Fruit fly (Drosophila melanogaster) whole organism, prepupa: ENCODE data around the gene PpD3.
A peak's percentile ranks its signal among the peaks of the same experiment; 100 is the strongest.

Experiments
- CG10631 ChIP-seq: fragments of 200-800 bp; sonication (Bioruptor generic); optimal IDR thresholded peaks from 2 replicates; lab custom pipeline; 2016; ENCODE audit warnings: missing biosample characterization, missing genetic modification characterization
- CG10669 ChIP-seq: fragments of 200-800 bp; sonication (Bioruptor generic); optimal IDR thresholded peaks from 3 replicates; lab custom pipeline; 2018; ENCODE audit warnings: missing biosample characterization, mild to moderate bottlenecking, missing genetic modification characterization, moderate library complexity
- CG15336 ChIP-seq: fragments of 200-800 bp; sonication (Bioruptor generic); IDR thresholded peaks from 2 replicates; pipeline ENCODE4 v1.3.6; 2022; ENCODE audit warnings: missing biosample characterization, missing genetic modification characterization
- CG1621 ChIP-seq: fragments of 200-800 bp; sonication (Bioruptor generic); optimal IDR thresholded peaks from 3 replicates; lab custom pipeline; 2018; ENCODE audit warnings: missing biosample characterization, mild to moderate bottlenecking, missing genetic modification characterization
- CG3032 ChIP-seq: fragments of 200-800 bp; optimal IDR thresholded peaks from 2 replicates; lab custom pipeline; 2019; ENCODE audit warnings: missing biosample characterization, mild to moderate bottlenecking, missing genetic modification characterization, moderate library complexity
- CG31627 ChIP-seq: fragments of 200-800 bp; sonication (Bioruptor generic); optimal IDR thresholded peaks from 3 replicates; lab custom pipeline; 2016; ENCODE audit warnings: missing biosample characterization, missing genetic modification characterization
- CG32006 ChIP-seq: fragments of 200-800 bp; sonication (Bioruptor generic); optimal IDR thresholded peaks from 3 replicates; lab custom pipeline; 2017; ENCODE audit warnings: missing biosample characterization, mild to moderate bottlenecking, missing genetic modification characterization
- CG34406 ChIP-seq: fragments of 200-800 bp; sonication (Bioruptor generic); optimal IDR thresholded peaks from 3 replicates; lab custom pipeline; 2016; ENCODE audit warnings: missing biosample characterization, missing genetic modification characterization
- CG3919 ChIP-seq: fragments of 200-800 bp; sonication (Bioruptor generic); optimal IDR thresholded peaks from 3 replicates; lab custom pipeline; 2016; ENCODE audit warnings: missing biosample characterization, missing genetic modification characterization
- CG4318 ChIP-seq: fragments of 200-800 bp; sonication (Bioruptor generic); optimal IDR thresholded peaks from 3 replicates; lab custom pipeline; 2017; ENCODE audit warnings: missing biosample characterization, mild to moderate bottlenecking, missing genetic modification characterization
- CG6163 ChIP-seq: fragments of 200-800 bp; sonication (Bioruptor generic); IDR thresholded peaks from 3 replicates; pipeline ENCODE4 v1.3.6; 2022; ENCODE audit warnings: missing biosample characterization, missing genetic modification characterization
- CG6792 ChIP-seq: fragments of 200-800 bp; sonication (Bioruptor generic); optimal IDR thresholded peaks from 3 replicates; lab custom pipeline; 2016; ENCODE audit warnings: missing biosample characterization, missing genetic modification characterization
- CG6808 ChIP-seq: fragments of 200-800 bp; sonication (Bioruptor generic); optimal IDR thresholded peaks from 3 replicates; lab custom pipeline; 2017; ENCODE audit warnings: missing biosample characterization, missing genetic modification characterization, mild to moderate bottlenecking, moderate library complexity, missing genetic modification reagents
- CG7368 ChIP-seq: fragments of 200-800 bp; sonication (Bioruptor generic); optimal IDR thresholded peaks from 3 replicates; lab custom pipeline; 2016; ENCODE audit warnings: missing biosample characterization, missing genetic modification characterization
- CG8119 ChIP-seq: fragments of 200-800 bp; sonication (Bioruptor generic); IDR thresholded peaks from 3 replicates; pipeline ENCODE4 v1.3.6; 2022; ENCODE audit warnings: missing biosample characterization, missing genetic modification characterization
- CG8319 ChIP-seq: fragments of 200-800 bp; sonication (Bioruptor generic); optimal IDR thresholded peaks from 3 replicates; lab custom pipeline; 2016; ENCODE audit warnings: missing biosample characterization, missing genetic modification characterization
- CG8632 ChIP-seq: fragments of 200-800 bp; sonication (Bioruptor generic); optimal IDR thresholded peaks from 3 replicates; lab custom pipeline; 2016; ENCODE audit warnings: missing biosample characterization, missing genetic modification characterization
- CG9139 ChIP-seq: fragments of 200-800 bp; sonication (Bioruptor generic); optimal IDR thresholded peaks from 3 replicates; lab custom pipeline; 2017; ENCODE audit warnings: missing biosample characterization, mild to moderate bottlenecking, missing genetic modification characterization
- Eip78C ChIP-seq: fragments of 200-800 bp; sonication (Bioruptor generic); peaks from one replicate; lab custom pipeline; 2016; ENCODE audit warnings: missing biosample characterization, missing genetic modification characterization
- Eip93F ChIP-seq: fragments of 200-800 bp; sonication (Bioruptor generic); optimal IDR thresholded peaks from 2 replicates; lab custom pipeline; 2016; ENCODE audit warnings: missing biosample characterization, mild to moderate bottlenecking, missing genetic modification characterization
- Gug ChIP-seq: fragments of 200-800 bp; sonication (Bioruptor generic); IDR thresholded peaks from 2 replicates; pipeline ENCODE4 v1.3.6; 2022; ENCODE audit warnings: missing biosample characterization, missing genetic modification characterization
- Hr4 ChIP-seq: fragments of 200-800 bp; sonication (Bioruptor generic); optimal IDR thresholded peaks from 3 replicates; lab custom pipeline; 2016; ENCODE audit warnings: missing biosample characterization, missing genetic modification characterization
- Lpt ChIP-seq: fragments of 200-800 bp; sonication (Bioruptor generic); optimal IDR thresholded peaks from 3 replicates; lab custom pipeline; 2016; ENCODE audit warnings: missing biosample characterization, missing genetic modification characterization
- Met ChIP-seq: fragments of 200-800 bp; sonication (Bioruptor generic); optimal IDR thresholded peaks from 3 replicates; lab custom pipeline; 2016; ENCODE audit warnings: missing biosample characterization, missing genetic modification characterization
- OdsH ChIP-seq: fragments of 200-800 bp; sonication (Bioruptor generic); optimal IDR thresholded peaks from 3 replicates; lab custom pipeline; 2016; ENCODE audit warnings: missing biosample characterization, missing genetic modification characterization
- Smox ChIP-seq: fragments of 200-800 bp; sonication (Bioruptor generic); optimal IDR thresholded peaks from 3 replicates; lab custom pipeline; 2016; ENCODE audit warnings: missing biosample characterization, missing genetic modification characterization
- Sox15 ChIP-seq: fragments of 200-800 bp; sonication (Bioruptor generic); optimal IDR thresholded peaks from 3 replicates; lab custom pipeline; 2016; ENCODE audit warnings: missing biosample characterization, missing genetic modification characterization
- achi ChIP-seq: fragments of 200-800 bp; sonication (Bioruptor generic); optimal IDR thresholded peaks from 3 replicates; lab custom pipeline; 2016; ENCODE audit warnings: missing biosample characterization, missing genetic modification characterization
- acj6 ChIP-seq: fragments of 200-800 bp; sonication (Bioruptor generic); optimal IDR thresholded peaks from 3 replicates; lab custom pipeline; 2016; ENCODE audit warnings: missing biosample characterization, missing genetic modification characterization
- cyc ChIP-seq: fragments of 200-800 bp; sonication (Bioruptor generic); optimal IDR thresholded peaks from 3 replicates; lab custom pipeline; 2016; ENCODE audit warnings: missing biosample characterization, missing genetic modification characterization
- dac ChIP-seq: fragments of 200-800 bp; sonication (Bioruptor generic); optimal IDR thresholded peaks from 2 replicates; lab custom pipeline; 2017; ENCODE audit warnings: missing biosample characterization, mild to moderate bottlenecking, missing genetic modification characterization
- dsx ChIP-seq: fragments of 200-800 bp; optimal IDR thresholded peaks from 3 replicates; lab custom pipeline; 2019; ENCODE audit warnings: missing biosample characterization, mild to moderate bottlenecking, missing genetic modification characterization, moderate library complexity; ENCODE audit not compliant: poor library complexity, severe bottlenecking
- eg ChIP-seq: fragments of 200-800 bp; sonication (Bioruptor generic); IDR thresholded peaks from 3 replicates; pipeline ENCODE4 v1.3.6; 2022; ENCODE audit warnings: missing biosample characterization, missing genetic modification characterization
- esn ChIP-seq: fragments of 200-800 bp; sonication (Bioruptor generic); optimal IDR thresholded peaks from 2 replicates; lab custom pipeline; 2016; ENCODE audit warnings: missing biosample characterization, mild to moderate bottlenecking, missing genetic modification characterization, moderate library complexity
- fd85E ChIP-seq: fragments of 200-800 bp; sonication (Bioruptor generic); optimal IDR thresholded peaks from 3 replicates; lab custom pipeline; 2016; ENCODE audit warnings: missing biosample characterization, missing genetic modification characterization
- fkh ChIP-seq: fragments of 200-800 bp; sonication (Bioruptor generic); optimal IDR thresholded peaks from 3 replicates; lab custom pipeline; 2017; ENCODE audit warnings: missing biosample characterization, mild to moderate bottlenecking, missing genetic modification characterization, moderate library complexity
- lz ChIP-seq: fragments of 200-800 bp; sonication (Bioruptor generic); optimal IDR thresholded peaks from 3 replicates; lab custom pipeline; 2016; ENCODE audit warnings: missing biosample characterization, missing genetic modification characterization
- salr ChIP-seq, 2 experiments: fragments of 200-800 bp; sonication (Bioruptor generic); optimal IDR thresholded peaks; 3 replicates each; lab custom pipeline; 2016 to 2018; ENCODE audit warnings: missing biosample characterization in 2 of 2, missing genetic modification characterization in 2 of 2, mild to moderate bottlenecking in 1 of 2
- spab ChIP-seq: fragments of 200-800 bp; sonication (Bioruptor generic); optimal IDR thresholded peaks from 2 replicates; lab custom pipeline; 2017; ENCODE audit warnings: missing biosample characterization, mild to moderate bottlenecking, missing genetic modification characterization, missing genetic modification reagents
- ss ChIP-seq, 2 experiments: fragments of 200-800 bp; sonication (Bioruptor generic); optimal IDR thresholded peaks; 2 replicates in 1 of 2; 3 replicates in 1 of 2; lab custom pipeline; 2017 to 2018; ENCODE audit warnings: mild to moderate bottlenecking in 2 of 2, missing biosample characterization in 2 of 2, missing genetic modification characterization in 2 of 2, moderate library complexity in 1 of 2
- svp ChIP-seq: fragments of 200-800 bp; sonication (Bioruptor generic); peaks from one replicate; lab custom pipeline; 2016; ENCODE audit warnings: missing biosample characterization, missing genetic modification characterization
- topi ChIP-seq: fragments of 200-800 bp; sonication (Bioruptor generic); optimal IDR thresholded peaks from 3 replicates; lab custom pipeline; 2016; ENCODE audit warnings: missing biosample characterization, missing genetic modification characterization
- vri ChIP-seq: fragments of 200-800 bp; sonication (Bioruptor generic); optimal IDR thresholded peaks from 3 replicates; lab custom pipeline; 2016; ENCODE audit warnings: missing biosample characterization, mild to moderate bottlenecking, missing genetic modification characterization

PpD3 gene

DNA sequence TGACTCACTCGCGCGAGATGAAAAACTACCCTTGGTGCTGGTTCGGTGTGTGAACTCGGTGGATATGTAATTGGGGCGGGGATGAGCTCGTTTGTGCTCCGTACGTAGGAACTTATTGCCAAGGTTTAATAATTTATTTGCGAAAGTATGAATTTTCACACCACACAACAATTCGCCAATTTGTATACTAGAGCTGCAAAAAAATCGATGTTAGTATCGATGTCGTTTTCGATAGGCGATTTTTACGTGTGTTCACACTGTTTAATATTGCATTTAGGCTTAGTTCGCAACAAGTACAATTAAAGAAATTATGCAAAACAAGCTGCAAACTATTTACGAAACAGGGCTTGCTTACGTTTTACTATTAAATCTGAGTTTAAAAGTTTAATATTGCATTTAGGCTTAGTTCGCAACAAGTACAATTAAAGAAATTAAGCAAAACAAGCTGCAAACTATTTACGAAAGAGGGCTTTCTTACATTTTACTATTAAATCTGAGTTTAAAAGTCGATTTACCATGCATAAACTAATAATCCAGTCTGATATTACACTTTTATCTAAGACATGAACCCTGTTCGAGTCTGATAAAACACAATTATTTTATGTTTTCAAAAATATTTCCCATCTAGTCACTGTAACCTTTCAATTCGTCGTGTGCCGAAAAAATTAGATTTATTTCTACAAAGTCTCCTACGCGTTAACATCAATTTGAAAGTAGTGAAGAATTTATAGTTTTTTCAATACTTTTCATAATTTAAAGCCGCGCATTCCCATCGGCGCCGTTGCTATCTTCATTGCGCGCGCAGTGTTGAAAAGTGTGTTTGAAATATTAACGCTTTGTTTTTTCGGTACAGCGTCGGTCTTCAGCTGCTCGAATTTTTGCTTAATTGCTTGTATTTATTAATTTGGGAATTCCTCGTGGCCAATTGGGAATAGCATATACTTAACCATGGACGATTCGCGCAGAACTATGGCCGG lies 15.6 kb downstream of the PpD3 start, which contains the start of the genes Snap24 and CG8478:
Gene Snap24, minus strand, starts transcription at position 196 of the 977 bp plus-strand sequence.
Gene CG8478, plus strand, starts transcription at position 696 of the 977 bp plus-strand sequence.
- TF ChIP-seq svp (no peak), CG3032 (peak; percentile 13), CG9139 (GFP tag; lab: Kevin White, UChicago) (no peak), CG3919 (GFP tag; lab: Kevin White, UChicago) (no peak), vri (no peak), topi (GFP tag; lab: Kevin White, UChicago) (peak; percentile 44), Eip78C (GFP tag; lab: Kevin White, UChicago) (peak; percentile 61)

DNA sequence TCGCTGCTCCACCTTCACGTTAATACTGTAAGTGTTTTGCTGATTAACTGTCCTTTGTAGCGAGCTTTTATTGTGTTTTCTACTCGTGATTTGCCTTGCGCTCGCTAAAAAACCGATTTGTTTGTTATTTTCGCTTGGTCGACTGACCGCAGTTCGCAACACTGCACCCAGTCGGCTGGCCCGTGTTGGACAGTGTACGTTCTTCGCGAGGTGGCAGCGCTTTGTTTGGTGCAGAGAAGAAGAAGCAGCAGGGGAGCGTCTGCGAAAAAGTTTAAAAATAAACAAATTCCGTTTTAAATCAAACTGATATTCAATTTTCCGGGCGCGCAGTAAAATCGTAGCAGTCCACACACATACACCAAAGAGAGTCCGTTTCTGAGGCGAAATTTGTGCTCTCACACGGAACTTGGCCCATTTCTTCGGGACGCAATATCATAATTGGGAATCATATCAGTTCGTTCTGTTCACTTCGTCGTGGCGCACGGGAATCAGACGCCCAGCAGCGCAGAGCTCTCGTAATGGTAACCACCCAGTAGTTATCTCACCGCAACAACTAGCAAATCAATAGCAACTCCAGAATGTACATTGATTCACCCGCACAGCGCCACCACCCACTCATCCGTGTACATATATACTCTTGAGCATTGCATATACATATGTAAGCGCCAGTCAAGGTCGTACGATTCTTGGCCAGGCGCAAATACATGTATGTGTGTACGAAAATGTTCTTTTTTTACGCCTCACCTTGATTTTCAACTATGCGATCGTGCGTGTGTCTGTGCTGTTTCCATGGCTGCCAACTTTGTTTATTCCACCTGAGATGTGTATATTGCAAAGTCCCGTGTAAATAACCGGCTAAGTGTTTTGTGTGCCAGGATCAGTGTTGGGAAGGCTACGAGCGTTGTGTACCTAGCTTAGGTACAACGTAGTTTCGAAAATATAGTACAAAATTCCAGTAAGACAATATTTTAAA lies 20.2 kb downstream of the PpD3 start, which contains the start of gene Naa80:
Gene Naa80, plus strand, starts transcription at position 215 of the 973 bp plus-strand sequence.
- TF ChIP-seq salr (GFP tag; optimal IDR thresholded peaks at IDR 0.05; lab: Kevin White, UChicago) (peak in 1 of 2 experiments; percentile 56), CG34406 (GFP tag; lab: Kevin White, UChicago) (peak; percentile 40), CG4318 (GFP tag; lab: Kevin White, UChicago) (no peak), Hr4 (GFP tag; lab: Kevin White, UChicago) (no peak), Eip93F (GFP tag; lab: Kevin White, UChicago) (no peak), fkh (GFP tag; lab: Kevin White, UChicago) (peak; percentile 80), CG6808 (GFP tag; lab: Kevin White, UChicago) (peak; percentile 57), CG31627 (GFP tag; lab: Kevin White, UChicago) (peak; percentile 79), dac (GFP tag; lab: Kevin White, UChicago) (no peak), achi (GFP tag; lab: Kevin White, UChicago) (peak; percentile 48), spab (GFP tag; lab: Kevin White, UChicago) (peak; percentile 28), fd85E (GFP tag; lab: Kevin White, UChicago) (no peak), CG1621 (peak; percentile 83), esn (GFP tag; lab: Kevin White, UChicago) (peak; percentile 68), CG10631 (GFP tag; lab: Kevin White, UChicago) (peak; percentile 75), CG3032 (peak; percentile 38), dsx (GFP tag; lab: Kevin White, UChicago) (peak; percentile 50), OdsH (peak; percentile 42), CG15336 (GFP tag; lab: Robert Waterston, UW) (peak; percentile 40; the same call in 1 of the 2 replicates), acj6 (GFP tag; lab: Kevin White, UChicago) (peak; percentile 44), Met (GFP tag; lab: Kevin White, UChicago) (no peak), vri (peak; percentile 60), CG8319 (GFP tag; lab: Kevin White, UChicago) (peak; percentile 8), Sox15 (GFP tag; lab: Kevin White, UChicago) (peak; percentile 24), lz (GFP tag; lab: Kevin White, UChicago) (peak; percentile 63), CG8632 (GFP tag; lab: Kevin White, UChicago) (peak; percentile 46), CG6792 (GFP tag; lab: Kevin White, UChicago) (peak; percentile 59), CG6163 (GFP tag; lab: Robert Waterston, UW) (peak; percentile 59; the same call in 2 of the 3 replicates), CG8119 (GFP tag; lab: Robert Waterston, UW) (no peak), svp (no peak), CG10669 (GFP tag; lab: Kevin White, UChicago) (peak; percentile 54), ss (GFP tag; optimal IDR thresholded peaks at IDR 0.05; lab: Kevin White, UChicago) (peak; percentile 47 to 65), Lpt (GFP tag; lab: Kevin White, UChicago) (peak; percentile 35), CG32006 (GFP tag; lab: Kevin White, UChicago) (no peak), Eip78C (GFP tag; lab: Kevin White, UChicago) (peak; percentile 89), Gug (GFP tag; lab: Robert Waterston, UW) (no peak), eg (GFP tag; lab: Robert Waterston, UW) (0 out of 3 replicates have a peak, but pooled peaks have one; percentile 30), cyc (GFP tag; lab: Kevin White, UChicago) (peak; percentile 73), CG7368 (GFP tag; lab: Kevin White, UChicago) (peak; percentile 57), Smox (GFP tag; lab: Kevin White, UChicago) (no peak), CG3919 (GFP tag; lab: Kevin White, UChicago) (peak; percentile 71), topi (GFP tag; lab: Kevin White, UChicago) (peak; percentile 82)
